Fruit fly (Drosophila melanogaster): Measurements from ENCODE around the gene Hira.

Gene Hira

DNA sequence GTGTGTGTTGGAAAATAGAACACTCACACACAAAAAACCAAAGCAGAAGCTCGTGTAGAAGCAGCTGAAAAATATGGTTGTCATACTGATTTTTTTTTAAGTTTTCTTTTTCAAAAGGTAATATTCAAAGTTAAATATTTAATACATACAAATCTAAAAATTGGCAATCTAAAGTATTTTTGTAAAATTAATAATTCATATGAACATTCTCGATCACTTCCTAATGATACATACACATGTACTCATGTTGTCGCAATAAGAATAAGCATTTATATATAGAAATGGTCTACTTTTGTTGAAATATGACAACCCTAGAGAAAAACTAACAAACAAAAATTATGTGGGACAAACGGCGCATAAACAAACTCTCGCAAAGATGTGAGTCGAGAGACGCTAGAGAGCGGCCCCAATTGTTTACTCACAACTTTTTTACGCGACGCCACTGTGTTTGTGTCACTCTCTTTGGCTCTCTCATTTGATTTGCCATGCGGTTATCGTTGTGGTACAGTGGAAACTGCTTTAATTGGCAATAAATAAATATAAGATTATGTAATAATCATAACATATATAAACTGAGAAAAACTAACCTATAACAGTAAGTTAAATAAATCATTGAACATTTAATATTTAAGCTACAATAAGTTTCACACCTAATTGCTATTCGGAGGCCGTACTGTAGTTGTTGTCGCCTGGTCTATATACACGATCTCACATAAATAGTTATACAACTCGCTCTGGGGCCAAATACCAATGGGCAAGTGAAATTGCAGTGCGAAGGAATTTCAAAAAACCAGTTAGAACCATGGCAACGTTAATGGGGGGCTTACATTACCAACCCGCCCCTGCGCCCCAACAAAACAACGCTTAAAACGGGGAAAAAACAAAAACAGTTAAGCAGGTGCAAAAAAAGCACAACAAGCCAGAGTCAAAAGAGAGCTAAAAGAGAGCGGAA lies 15.2 kb upstream of the Hira start (continued):
- peak; percentile 31 for TF ChIP-seq Elba2 (GFP tag; optimal IDR thresholded peaks at IDR 0.05)
- peak; percentile 90 for TF ChIP-seq Spps (tag; optimal IDR thresholded peaks at IDR 0.05)
- TF ChIP-seq dmrt99B (tag; optimal IDR thresholded peaks at IDR 0.05) = peak; percentile 99
- TF ChIP-seq CG1024 (GFP tag; IDR thresholded peaks at IDR 0.05) = peak; percentile 95
- TF ChIP-seq CG8281 (tag; optimal IDR thresholded peaks at IDR 0.05) = peak; percentile 88
- peak; percentile 98 for TF ChIP-seq Med (GFP tag)
- no peak for TF ChIP-seq Sry-δ (GFP tag; optimal IDR thresholded peaks at IDR 0.05)
- TF ChIP-seq fd3F (GFP tag; optimal IDR thresholded peaks at IDR 0.05) = peak; percentile 98
- TF ChIP-seq CG17568 (GFP tag; optimal IDR thresholded peaks at IDR 0.05) = peak; percentile 97
- no peak for TF ChIP-seq prd (optimal IDR thresholded peaks at IDR 0.05)
- TF ChIP-seq prd (GFP tag; IDR thresholded peaks at IDR 0.05) = peak; percentile 98
- peak; percentile 99 for TF ChIP-seq CG10366 (GFP tag; IDR thresholded peaks at IDR 0.05)
- peak; percentile 97 for TF ChIP-seq CG12071 (GFP tag; optimal IDR thresholded peaks at IDR 0.05)
- TF ChIP-seq sob (GFP tag; IDR thresholded peaks at IDR 0.05) = peak; percentile 99
- no peak for TF ChIP-seq Opbp (GFP tag; IDR thresholded peaks at IDR 0.05; ENCODE audit: partially characterized antibody)
- TF ChIP-seq crc (GFP tag; optimal IDR thresholded peaks at IDR 0.05) = peak; percentile 40
- peak; percentile 96 for TF ChIP-seq danr (GFP tag; IDR thresholded peaks at IDR 0.05)
- no peak for TF ChIP-seq gfzf (GFP tag; optimal IDR thresholded peaks at IDR 0.05)
- TF ChIP-seq CG1603 (tag; optimal IDR thresholded peaks at IDR 0.05) = peak; percentile 91
- TF ChIP-seq jigr1 (GFP tag; IDR thresholded peaks at IDR 0.05) = peak; percentile 95
- TF ChIP-seq CG13424 (tag; optimal IDR thresholded peaks at IDR 0.05) = peak; percentile 99
- peak; percentile 87 for TF ChIP-seq CG7271 (tag; optimal IDR thresholded peaks at IDR 0.05)
- peak; percentile 98 for TF ChIP-seq CG17328 (GFP tag; IDR thresholded peaks at IDR 0.05)
- TF ChIP-seq Rfx (GFP tag; IDR thresholded peaks at IDR 0.05) = peak; percentile 99
- no peak for TF ChIP-seq CG14860 (GFP tag; IDR thresholded peaks at IDR 0.05; ENCODE audit: partially characterized antibody)
- TF ChIP-seq Kr (GFP tag; optimal IDR thresholded peaks at IDR 0.05) = no peak
- TF ChIP-seq Dip2 (GFP tag; IDR thresholded peaks at IDR 0.05) = peak; percentile 67
- no peak for TF ChIP-seq sna (GFP tag; IDR thresholded peaks at IDR 0.05; ENCODE audit: partially characterized antibody)
- TF ChIP-seq hth (optimal IDR thresholded peaks at IDR 0.05) = no peak
- TF ChIP-seq CG5953 (GFP tag; IDR thresholded peaks at IDR 0.05) = peak; percentile 98
- peak; percentile 63; the same call in 1 of the 4 replicates for TF ChIP-seq chinmo (GFP tag; IDR thresholded peaks at IDR 0.05; ENCODE audit: partially characterized antibody)
- TF ChIP-seq CG18011 (GFP tag; optimal IDR thresholded peaks at IDR 0.05) = peak; percentile 87
- TF ChIP-seq Mes4 (GFP tag; optimal IDR thresholded peaks at IDR 0.05) = peak; percentile 52
- peak; percentile 48; the same call in 1 of the 2 replicates for TF ChIP-seq Dref (GFP tag; IDR thresholded peaks at IDR 0.05)
- TF ChIP-seq Hr78 (GFP tag; optimal IDR thresholded peaks at IDR 0.05) = peak in 1 of 2 experiments; percentile 91
- no peak for TF ChIP-seq pan (optimal IDR thresholded peaks at IDR 0.05)
- TF ChIP-seq pan (GFP tag; optimal IDR thresholded peaks at IDR 0.05 in 1 of 2, IDR thresholded peaks at IDR 0.05 in 1 of 2) = peak in 1 of 2 experiments; percentile 99
- TF ChIP-seq CG32767 (GFP tag; IDR thresholded peaks at IDR 0.05) = peak; percentile 96
- peak; percentile 25; the same call in 1 of the 2 replicates for TF ChIP-seq CG13287 (GFP tag; IDR thresholded peaks at IDR 0.05; ENCODE audit: partially characterized antibody)
- TF ChIP-seq CG7928 (GFP tag; optimal IDR thresholded peaks at IDR 0.05) = peak; percentile 78
- peak; percentile 97 for TF ChIP-seq exex (tag; optimal IDR thresholded peaks at IDR 0.05)
- TF ChIP-seq CG6683 (GFP tag; optimal IDR thresholded peaks at IDR 0.05) = peak; percentile 96
- peak; percentile 94 for TF ChIP-seq CG11723 (GFP tag; optimal IDR thresholded peaks at IDR 0.05)
- TF ChIP-seq CG9609 (GFP tag; optimal IDR thresholded peaks at IDR 0.05) = peak; percentile 79
- peak; percentile 97 for TF ChIP-seq scrt (GFP tag; optimal IDR thresholded peaks at IDR 0.05)
- TF ChIP-seq CG7357 (GFP tag; IDR thresholded peaks at IDR 0.05) = peak; percentile 95
- peak; percentile 90 for TF ChIP-seq CG15073 (GFP tag; optimal IDR thresholded peaks at IDR 0.05)
- no peak for TF ChIP-seq fru (optimal IDR thresholded peaks at IDR 0.05)
